Fruit fly (Drosophila melanogaster) S2 (cell line): Measurements from ENCODE around the gene NC2beta.

Experiments
- CG8478 ChIP-seq: fragments of >200 bp; optimal IDR thresholded peaks from 2 replicates; lab custom pipeline; 2018
- CTCF ChIP-seq, 2 experiments: fragments of >200 bp; optimal IDR thresholded peaks; 2 replicates each; lab custom pipeline; 2018

DNA sequence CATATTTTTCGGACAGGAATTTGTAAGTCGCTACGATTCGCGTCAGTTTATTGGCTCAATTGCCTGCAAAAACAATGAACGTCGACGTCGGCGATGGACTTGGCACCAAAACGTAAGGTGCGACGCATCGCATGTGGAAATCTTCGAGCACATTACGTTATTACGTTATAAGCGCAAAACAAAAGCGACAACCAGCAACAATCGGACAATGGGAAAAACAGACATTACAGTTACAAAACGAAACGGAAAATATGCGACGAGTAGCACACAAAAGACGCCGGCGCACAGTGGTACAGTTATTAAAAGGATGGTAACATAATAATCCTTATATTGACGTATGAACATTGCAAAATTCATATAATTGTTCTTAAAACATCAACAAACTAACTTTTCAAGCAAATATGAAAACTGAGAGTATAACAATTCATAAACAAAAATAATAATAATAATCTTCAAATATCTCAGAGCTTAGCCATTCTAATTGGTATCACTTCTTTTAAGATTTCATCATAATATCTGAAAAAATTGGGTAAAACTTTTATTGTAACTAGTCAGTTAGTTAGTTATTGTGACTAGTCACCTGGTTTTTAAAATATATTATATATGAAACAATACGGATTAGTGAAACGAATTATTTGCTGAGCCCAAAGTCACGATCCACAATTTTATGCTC, 12.6 kb upstream of the NC2beta start:
- TF ChIP-seq CG8478 (lab: Kevin White, UChicago) = no peak
- TF ChIP-seq CTCF (optimal IDR thresholded peaks at IDR 0.05; lab: Kevin White, UChicago) = no peak
